Fruit fly (Drosophila melanogaster): ENCODE results near the gene RpL13A.

Gene RpL13A

dm6 chr3R:5660198-5660893 lies 36.1 kb downstream of the RpL13A start, which contains the start of gene Wdr33 (continued):
- no peak for TF ChIP-seq gt (GFP tag; IDR thresholded peaks at IDR 0.05)
- TF ChIP-seq CG12659 (GFP tag; optimal IDR thresholded peaks at IDR 0.05) = peak; percentile 43
- TF ChIP-seq inv (GFP tag; IDR thresholded peaks at IDR 0.05; ENCODE audit: partially characterized antibody) = peak; percentile 91
- TF ChIP-seq psq (GFP tag; optimal IDR thresholded peaks at IDR 0.05) = no peak
- no peak for TF ChIP-seq emc (GFP tag; optimal IDR thresholded peaks at IDR 0.05)
- TF ChIP-seq CG4328 (GFP tag; optimal IDR thresholded peaks at IDR 0.05) = no peak
- no peak for TF ChIP-seq tgo (GFP tag; IDR thresholded peaks at IDR 0.05)
- TF ChIP-seq al (GFP tag; IDR thresholded peaks at IDR 0.05) = peak; percentile 28; the same call in 1 of the 2 replicates
- TF ChIP-seq YL-1 (GFP tag; optimal IDR thresholded peaks at IDR 0.05) = peak; percentile 14
- TF ChIP-seq CG11504 (tag; optimal IDR thresholded peaks at IDR 0.05) = no peak
- TF ChIP-seq CG11695 (GFP tag; IDR thresholded peaks at IDR 0.05) = no peak
- no peak for TF ChIP-seq chif (GFP tag; optimal IDR thresholded peaks at IDR 0.05)
- no peak for TF ChIP-seq CG6813 (GFP tag; optimal IDR thresholded peaks at IDR 0.05)
- TF ChIP-seq CG1647 (GFP tag; optimal IDR thresholded peaks at IDR 0.05) = no peak
- peak; percentile 39 for TF ChIP-seq CG13296 (GFP tag; optimal IDR thresholded peaks at IDR 0.05)
- TF ChIP-seq sna (GFP tag; IDR thresholded peaks at IDR 0.05; ENCODE audit: partially characterized antibody) = peak; percentile 79
- TF ChIP-seq CG17912 (GFP tag; optimal IDR thresholded peaks at IDR 0.05) = no peak
- TF ChIP-seq esg (GFP tag; conservative IDR thresholded peaks at IDR 0.05) = 0 out of 2 replicates have a peak, but pooled peaks have one; percentile 44
- no peak for TF ChIP-seq CG12942 (GFP tag; optimal IDR thresholded peaks at IDR 0.05)
- TF ChIP-seq PHDP (tag; optimal IDR thresholded peaks at IDR 0.05) = no peak
- no peak for TF ChIP-seq CrebB (tag; optimal IDR thresholded peaks at IDR 0.05)
- TF ChIP-seq salm (tag; optimal IDR thresholded peaks at IDR 0.05) = no peak
- TF ChIP-seq CG3407 (GFP tag; optimal IDR thresholded peaks at IDR 0.05) = no peak
- TF ChIP-seq ftz-f1 (GFP tag; optimal IDR thresholded peaks at IDR 0.05) = no peak
- TF ChIP-seq CG43689 (GFP tag; IDR thresholded peaks at IDR 0.05) = no peak
- peak; percentile 28 for TF ChIP-seq dmrt11E (tag; optimal IDR thresholded peaks at IDR 0.05)
- TF ChIP-seq CG18476 (GFP tag; optimal IDR thresholded peaks at IDR 0.05) = no peak
- TF ChIP-seq Rfx (GFP tag; IDR thresholded peaks at IDR 0.05) = no peak; the same call in 1 of the 2 replicates
- peak; percentile 64 for TF ChIP-seq stwl (tag; optimal IDR thresholded peaks at IDR 0.05)
- TF ChIP-seq CG10543 (GFP tag; optimal IDR thresholded peaks at IDR 0.05) = no peak
- no peak for TF ChIP-seq lov (optimal IDR thresholded peaks at IDR 0.05)
- TF ChIP-seq lov (GFP tag; IDR thresholded peaks at IDR 0.05) = no peak
- no peak for TF ChIP-seq shn (GFP tag; optimal IDR thresholded peaks at IDR 0.05)
- TF ChIP-seq Bgb (GFP tag; IDR thresholded peaks at IDR 0.05; ENCODE audit: partially characterized antibody) = peak; percentile 83
- no peak for TF ChIP-seq CG7357 (GFP tag; IDR thresholded peaks at IDR 0.05)
- TF ChIP-seq cas (GFP tag; IDR thresholded peaks at IDR 0.05) = no peak
- no peak for TF ChIP-seq Oaz (GFP tag; IDR thresholded peaks at IDR 0.05)
- no peak for TF ChIP-seq CG31224 (GFP tag; IDR thresholded peaks at IDR 0.05)
- TF ChIP-seq dm (GFP tag; optimal IDR thresholded peaks at IDR 0.05) = peak; percentile 6
- no peak for TF ChIP-seq CG16779 (GFP tag; IDR thresholded peaks at IDR 0.05)
- TF ChIP-seq CG14710 (tag; optimal IDR thresholded peaks at IDR 0.05) = peak; percentile 59
- TF ChIP-seq Mes4 (GFP tag; optimal IDR thresholded peaks at IDR 0.05) = no peak
- no peak for TF ChIP-seq Six4 (GFP tag; optimal IDR thresholded peaks at IDR 0.05)
- peak; percentile 21 for TF ChIP-seq Usf (GFP tag; optimal IDR thresholded peaks at IDR 0.05)
- no peak for TF ChIP-seq CG3163 (GFP tag; optimal IDR thresholded peaks at IDR 0.05)
- TF ChIP-seq CG1024 (GFP tag; IDR thresholded peaks at IDR 0.05) = no peak
- peak; percentile 18 for TF ChIP-seq CG17829 (tag; optimal IDR thresholded peaks at IDR 0.05)
- TF ChIP-seq h (optimal IDR thresholded peaks at IDR 0.05) = no peak
- TF ChIP-seq CG2889 (GFP tag; IDR thresholded peaks at IDR 0.05) = no peak
- TF ChIP-seq CkIIα-i1 (GFP tag; IDR thresholded peaks at IDR 0.05) = no peak
- no peak for TF ChIP-seq ewg (GFP tag; optimal IDR thresholded peaks at IDR 0.05)

Measured in whole organism, embryonic.